Fruit fly (Drosophila melanogaster) Kc167 (cell line): ENCODE measurements around the gene CG18809.

Source experiments
- Myc ChIP-seq: fragments of >200 bp; optimal IDR thresholded peaks from 2 replicates; lab custom pipeline; 2017; ENCODE audit warnings: missing external identifiers
- h ChIP-seq: fragments of >200 bp; optimal IDR thresholded peaks from 3 replicates; lab custom pipeline; 2018; ENCODE audit warnings: missing external identifiers
- insv ChIP-seq: fragments of >200 bp; optimal IDR thresholded peaks from 3 replicates; lab custom pipeline; 2018; ENCODE audit warnings: missing external identifiers
- ttk ChIP-seq: sonication (Bioruptor generic); optimal IDR thresholded peaks from 2 replicates; lab custom pipeline; 2017; ENCODE audit warnings: missing external identifiers

DNA sequence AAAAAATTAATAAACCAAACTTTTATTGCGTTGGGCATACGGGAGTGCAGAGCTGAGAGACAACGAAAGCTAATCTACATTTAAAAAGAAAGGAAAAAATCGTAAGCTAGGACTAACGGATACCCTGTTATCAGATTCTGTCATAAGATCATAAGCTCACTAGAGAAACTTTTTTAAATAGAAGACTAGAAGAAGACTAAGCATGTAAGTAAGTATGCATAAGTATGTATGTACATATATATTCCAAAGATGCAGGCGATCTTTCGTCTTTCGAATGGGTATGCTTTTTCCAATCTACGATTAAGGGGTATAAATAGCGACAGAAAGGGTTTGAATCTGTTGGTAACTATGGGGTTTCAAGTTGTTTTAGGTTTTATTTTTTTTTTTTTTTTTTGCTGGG lies 40.7 kb upstream of the CG18809 start:
- TF ChIP-seq h (no peak), ttk (lab: Kevin White, UChicago) (no peak), Myc (no peak), insv (lab: Kevin White, UChicago) (no peak)
